Worm (Caenorhabditis elegans): ENCODE data around the gene fbxa-72.
A peak's percentile ranks its signal among the peaks of the same experiment; 100 is the strongest.

Gene fbxa-72

DNA sequence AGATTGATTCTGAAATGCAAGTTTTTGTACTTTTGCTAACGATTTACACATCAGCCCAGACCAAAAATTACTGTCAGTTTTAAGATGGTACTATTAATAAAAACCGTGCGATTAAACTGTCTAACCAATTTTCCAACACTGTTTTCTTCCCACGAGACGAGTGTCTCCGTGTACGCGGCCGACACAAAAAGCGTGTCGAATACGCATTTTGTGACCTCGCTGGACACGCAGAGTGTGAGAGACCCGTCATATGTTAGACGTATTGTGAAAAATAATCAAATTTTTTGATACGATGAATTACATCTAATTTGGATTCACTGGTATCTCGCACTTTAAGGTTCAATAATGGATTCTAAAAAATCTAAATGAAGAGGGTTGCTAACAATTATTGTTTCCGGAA is 40.9 kb downstream of the fbxa-72 start:
- TF ChIP-seq unc-130 (GFP tag; optimal IDR thresholded peaks at IDR 0.05) (no peak), mdt-29 (GFP tag; IDR thresholded peaks at IDR 0.05) (no peak), hlh-11 (tag; optimal IDR thresholded peaks at IDR 0.05) (peak; percentile 84), Y75B8A.6 (GFP tag; IDR thresholded peaks at IDR 0.05) (no peak), nhr-10 (tag; optimal IDR thresholded peaks at IDR 0.05) (no peak), mdl-1 (tag; optimal IDR thresholded peaks at IDR 0.05) (peak; percentile 15 to 74), nhr-77 (tag; optimal IDR thresholded peaks at IDR 0.05) (peak; percentile 85), duxl-1 (tag; optimal IDR thresholded peaks at IDR 0.05; ENCODE audit: poor library complexity) (peak; percentile 51), mxl-3 (GFP tag; optimal IDR thresholded peaks at IDR 0.05) (peak; percentile 78), hlh-30 (tag; optimal IDR thresholded peaks at IDR 0.05; ENCODE audit: insufficient read depth) (peak; percentile 87), hif-1 (tag; optimal IDR thresholded peaks at IDR 0.05) (peak in 1 of 2 experiments; percentile 4), dmd-6 (GFP tag; IDR thresholded peaks at IDR 0.05) (peak; percentile 61; the same call in 1 of the 2 replicates), mes-2 (tag; optimal IDR thresholded peaks at IDR 0.05; ENCODE audit: poor library complexity, severe bottlenecking) (peak; percentile 33), nhr-48 (tag; optimal IDR thresholded peaks at IDR 0.05) (peak; percentile 19), dve-1 (tag; optimal IDR thresholded peaks at IDR 0.05; ENCODE audit: insufficient read depth) (peak; percentile 66), lsy-2 (tag; optimal IDR thresholded peaks at IDR 0.05) (peak in 1 of 2 experiments; percentile 2), saeg-2 (GFP tag; IDR thresholded peaks at IDR 0.05) (no peak), daf-16 (GFP tag; optimal IDR thresholded peaks at IDR 0.05) (no peak), daf-16 (tag; optimal IDR thresholded peaks at IDR 0.05) (peak; percentile 40), mep-1 (tag; optimal IDR thresholded peaks at IDR 0.05) (peak; percentile 5), sdz-12 (GFP tag; optimal IDR thresholded peaks at IDR 0.05) (no peak), nhr-28 (tag; optimal IDR thresholded peaks at IDR 0.05) (peak; percentile 98), hmg-1.1 (GFP tag; IDR thresholded peaks at IDR 0.05) (0 out of 2 replicates have a peak, but pooled peaks have one; percentile 16), pqm-1 (tag; optimal IDR thresholded peaks at IDR 0.05) (peak; percentile 66)

DNA sequence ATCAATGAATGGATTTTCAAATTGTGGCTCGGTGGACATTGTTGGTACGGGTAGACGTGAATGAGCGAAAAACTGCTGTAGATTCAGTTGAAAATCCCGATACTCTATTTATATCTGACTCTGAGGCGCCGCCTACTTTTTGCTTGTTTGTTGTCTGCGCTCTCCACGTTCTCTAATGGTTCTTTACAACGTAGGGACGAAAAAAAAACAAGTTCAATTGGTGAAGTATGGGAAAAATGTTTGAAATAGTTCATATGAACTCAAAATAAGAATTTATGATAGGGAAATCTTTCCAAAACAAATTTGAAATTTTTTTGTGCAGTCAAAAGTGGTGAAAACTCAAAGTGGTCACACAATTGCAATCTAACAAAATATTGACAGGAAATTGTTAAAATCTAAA is 41.7 kb downstream of the fbxa-72 start, which contains the start of gene F48G7.10:
Gene F48G7.10 (minus strand): TSS at position 101 of the 400 bp plus-strand sequence.
- no peak for TF ChIP-seq mdt-29 (GFP tag; IDR thresholded peaks at IDR 0.05)
- TF ChIP-seq nhr-77 (tag; optimal IDR thresholded peaks at IDR 0.05) = no peak
- TF ChIP-seq zip-11 (GFP tag; IDR thresholded peaks at IDR 0.05) = no peak
- TF ChIP-seq lin-39 (tag; optimal IDR thresholded peaks at IDR 0.05) = no peak
- no peak for TF ChIP-seq dmd-8 (GFP tag; IDR thresholded peaks at IDR 0.05)
- no peak for TF ChIP-seq mes-2 (tag; optimal IDR thresholded peaks at IDR 0.05; ENCODE audit: poor library complexity, severe bottlenecking)
- no peak for TF ChIP-seq egl-27 (tag; optimal IDR thresholded peaks at IDR 0.05)
- no peak for TF ChIP-seq aly-2 (tag; optimal IDR thresholded peaks at IDR 0.05)
- TF ChIP-seq madf-5 (GFP tag; IDR thresholded peaks at IDR 0.05) = no peak
- TF ChIP-seq lin-15B (tag; optimal IDR thresholded peaks at IDR 0.05) = no peak
- TF ChIP-seq set-16 (GFP tag; IDR thresholded peaks at IDR 0.05) = no peak
- no peak for TF ChIP-seq mxl-3 (GFP tag; optimal IDR thresholded peaks at IDR 0.05)
- TF ChIP-seq lin-1 (GFP tag; IDR thresholded peaks at IDR 0.05) = no peak
- no peak for TF ChIP-seq ceh-28 (tag; optimal IDR thresholded peaks at IDR 0.05)

DNA sequence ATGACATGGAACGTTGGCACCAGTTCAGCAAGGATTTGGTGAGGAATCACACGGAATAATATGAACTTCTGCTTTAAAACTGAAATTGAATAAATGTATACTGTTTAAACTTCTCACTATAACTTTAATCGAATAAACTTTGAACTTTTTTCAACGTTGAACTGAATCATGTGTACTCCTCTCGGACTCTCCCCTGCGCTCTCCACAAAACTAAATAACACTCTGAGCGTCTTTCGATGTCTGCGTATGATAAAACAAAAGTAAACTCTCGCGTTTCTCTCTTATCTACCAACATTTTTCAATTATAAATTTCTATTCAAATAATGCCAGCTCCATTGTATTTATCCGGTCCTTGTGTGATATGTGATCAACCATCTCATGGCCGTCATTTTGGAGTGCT is 44.7 kb downstream of the fbxa-72 start:
- TF ChIP-seq lim-7 (GFP tag; IDR thresholded peaks at IDR 0.05) (no peak), nhr-237 (tag; optimal IDR thresholded peaks at IDR 0.05) (no peak), gei-8 (GFP tag; optimal IDR thresholded peaks at IDR 0.05) (no peak), ceh-62 (tag; optimal IDR thresholded peaks at IDR 0.05) (no peak), hlh-30 (tag; optimal IDR thresholded peaks at IDR 0.05; ENCODE audit: insufficient read depth) (peak; percentile 10), Y75B8A.6 (GFP tag; IDR thresholded peaks at IDR 0.05) (no peak), lin-13 (GFP tag; optimal IDR thresholded peaks at IDR 0.05) (no peak), dve-1 (tag; optimal IDR thresholded peaks at IDR 0.05; ENCODE audit: insufficient read depth) (peak; percentile 38), mes-2 (tag; optimal IDR thresholded peaks at IDR 0.05; ENCODE audit: poor library complexity, severe bottlenecking) (peak; percentile 27), dmd-6 (GFP tag; IDR thresholded peaks at IDR 0.05) (0 out of 2 replicates have a peak, but pooled peaks have one; percentile 18), cey-2 (tag; optimal IDR thresholded peaks at IDR 0.05; ENCODE audit: borderline replicate concordance, insufficient read depth) (no peak), duxl-1 (tag; optimal IDR thresholded peaks at IDR 0.05; ENCODE audit: poor library complexity) (no peak), nhr-76 (tag; optimal IDR thresholded peaks at IDR 0.05) (no peak), Y5F2A.4 (GFP tag; optimal IDR thresholded peaks at IDR 0.05) (no peak), mxl-2 (GFP tag; conservative IDR thresholded peaks at IDR 0.05) (no peak), nhr-28 (tag; optimal IDR thresholded peaks at IDR 0.05) (peak; percentile 48), Y48G9A.11 (GFP tag; IDR thresholded peaks at IDR 0.05) (no peak), ZK337.2 (GFP tag; IDR thresholded peaks at IDR 0.05) (no peak), zfp-2 (tag; optimal IDR thresholded peaks at IDR 0.05) (no peak), nhr-77 (tag; optimal IDR thresholded peaks at IDR 0.05) (no peak)
